Worm (Caenorhabditis elegans) whole organism, mixed stage, embryonic: Measurements from ENCODE around the gene C06A12.8.

ENCODE experiments used
- blmp-1 ChIP-seq: fragments of 150-350 bp; optimal IDR thresholded peaks from 2 replicates; lab custom pipeline; 2014; ENCODE audit warnings: missing biosample characterization, missing genetic modification characterization
- cnd-1 ChIP-seq: fragments of 200-800 bp; sonication (Bioruptor generic); optimal IDR thresholded peaks from 2 replicates; lab custom pipeline; 2018; ENCODE audit warnings: mild to moderate bottlenecking, missing genetic modification characterization, missing compliant biosample characterization
- drap-1 ChIP-seq: fragments of 200-800 bp; sonication (Bioruptor generic); optimal IDR thresholded peaks from 3 replicates; lab custom pipeline; 2018; ENCODE audit warnings: mild to moderate bottlenecking, missing genetic modification characterization, missing compliant biosample characterization
- elt-3 ChIP-seq: fragments of 150-350 bp; optimal IDR thresholded peaks from 2 replicates; lab custom pipeline; 2014; ENCODE audit warnings: missing biosample characterization, missing genetic modification characterization
- lsy-2 ChIP-seq: fragments of 150-350 bp; optimal IDR thresholded peaks from 2 replicates; lab custom pipeline; 2014; ENCODE audit warnings: missing biosample characterization, missing genetic modification characterization
- mab-5 ChIP-seq: fragments of 150-350 bp; optimal IDR thresholded peaks from 2 replicates; lab custom pipeline; 2014; ENCODE audit warnings: missing biosample characterization, missing genetic modification characterization
- nhr-12 ChIP-seq: fragments of 150-350 bp; optimal IDR thresholded peaks from 2 replicates; lab custom pipeline; 2014; ENCODE audit warnings: missing biosample characterization, missing genetic modification characterization
- nhr-237 ChIP-seq: fragments of 150-350 bp; optimal IDR thresholded peaks from 2 replicates; lab custom pipeline; 2014; ENCODE audit warnings: missing biosample characterization, missing genetic modification characterization
- nhr-28 ChIP-seq: fragments of 150-350 bp; optimal IDR thresholded peaks from 2 replicates; lab custom pipeline; 2014; ENCODE audit warnings: missing biosample characterization, missing genetic modification characterization
- snpc-4 ChIP-seq: fragments of 150-350 bp; optimal IDR thresholded peaks from 2 replicates; lab custom pipeline; 2014; ENCODE audit warnings: missing biosample characterization, missing genetic modification characterization
- tbx-8 ChIP-seq: fragments of 200-800 bp; sonication (Bioruptor generic); optimal IDR thresholded peaks from 2 replicates; lab custom pipeline; 2018; ENCODE audit warnings: mild to moderate bottlenecking, missing genetic modification characterization, moderate library complexity, missing compliant biosample characterization
- unc-39 ChIP-seq: fragments of 150-350 bp; optimal IDR thresholded peaks from 2 replicates; lab custom pipeline; 2014; ENCODE audit warnings: missing biosample characterization, missing genetic modification characterization
- ztf-11 ChIP-seq: fragments of 150-350 bp; optimal IDR thresholded peaks from 2 replicates; lab custom pipeline; 2014; ENCODE audit warnings: missing biosample characterization, missing genetic modification characterization

DNA sequence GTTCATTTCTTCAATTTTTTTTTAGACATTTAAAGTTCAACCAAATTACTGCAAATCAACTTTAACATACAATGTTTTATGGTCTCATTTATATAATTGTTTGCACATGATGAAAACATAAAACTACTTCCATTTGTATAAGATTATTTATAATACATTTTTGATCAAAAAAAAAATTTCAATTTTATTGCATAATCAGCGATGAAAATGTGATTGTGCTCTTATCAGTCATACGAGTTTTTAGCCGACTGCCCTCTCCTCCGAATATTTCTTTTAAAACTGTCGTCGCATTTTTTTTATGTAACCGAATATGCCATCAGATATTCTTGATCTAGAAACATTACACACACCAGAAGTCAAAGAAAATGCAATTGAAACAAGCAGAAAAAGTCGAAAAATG lies 3.3 kb downstream of the C06A12.8 start, which contains the start of gene F08A7.1:
- TF ChIP-seq nhr-28 (tag; lab: Kevin White, UChicago), result no peak
- TF ChIP-seq tbx-8 (GFP tag; lab: Kevin White, UChicago), result no peak
- no peak for TF ChIP-seq unc-39 (tag; lab: Kevin White, UChicago)
- TF ChIP-seq mab-5 (tag; lab: Kevin White, UChicago), result no peak
- TF ChIP-seq nhr-237, result no peak
- no peak for TF ChIP-seq ztf-11 (tag; lab: Kevin White, UChicago)
- TF ChIP-seq elt-3 (tag; lab: Kevin White, UChicago), result no peak
- no peak for TF ChIP-seq cnd-1
- no peak for TF ChIP-seq blmp-1 (tag; lab: Kevin White, UChicago)
- TF ChIP-seq snpc-4 (tag; lab: Kevin White, UChicago), result no peak
- TF ChIP-seq drap-1 (GFP tag; lab: Kevin White, UChicago), result no peak
- TF ChIP-seq nhr-12 (tag; lab: Kevin White, UChicago), result no peak
- TF ChIP-seq lsy-2 (tag; lab: Kevin White, UChicago), result no peak
